Worm (Caenorhabditis elegans): ENCODE measurements around the gene col-76.

- peak; percentile 84 for TF ChIP-seq cog-1 (tag; optimal IDR thresholded peaks at IDR 0.05)
- no peak for TF ChIP-seq tab-1 (GFP tag; IDR thresholded peaks at IDR 0.05)
- TF ChIP-seq flt-1 (GFP tag; IDR thresholded peaks at IDR 0.05) = peak; percentile 71
- no peak for TF ChIP-seq ref-1 (GFP tag; conservative IDR thresholded peaks at IDR 0.05)
- TF ChIP-seq klf-2 (GFP tag; conservative IDR thresholded peaks at IDR 0.05) = no peak
Observed at ce11 chrII:8185016-8185493, 19.1 kb upstream of the col-76 start, which contains the start of the genes mig-5 and cct-1.

Measured in whole organism, midembryonic.